Fruit fly (Drosophila melanogaster) whole organism, wandering third instar larva: ENCODE results near the gene CG15260.

Experiments used
- CG32264 ChIP-seq: fragments of 200-800 bp; sonication (Bioruptor generic); optimal IDR thresholded peaks from 2 replicates; lab custom pipeline; 2016; ENCODE audit warnings: missing biosample characterization, missing genetic modification characterization
- CG9705 ChIP-seq: fragments of 200-800 bp; sonication (Bioruptor generic); optimal IDR thresholded peaks from 2 replicates; lab custom pipeline; 2018; ENCODE audit warnings: missing biosample characterization, mild to moderate bottlenecking, missing genetic modification characterization
- CrebA ChIP-seq: fragments of 200-800 bp; sonication (Bioruptor generic); optimal IDR thresholded peaks from 2 replicates; lab custom pipeline; 2016; ENCODE audit warnings: missing biosample characterization, mild to moderate bottlenecking, missing genetic modification characterization, borderline replicate concordance
- Dfd ChIP-seq: fragments of >200 bp; optimal IDR thresholded peaks from 2 replicates; lab custom pipeline; 2017; ENCODE audit warnings: missing biosample characterization, missing genetic modification characterization
- Dif ChIP-seq: fragments of 200-275, 200-300 bp; sonication (Bioruptor generic); optimal IDR thresholded peaks from 2 replicates; lab custom pipeline; 2018; ENCODE audit warnings: missing biosample characterization, missing genetic modification characterization; ENCODE audit not compliant: partially characterized antibody
- GATAd ChIP-seq: sonication (Bioruptor generic); optimal IDR thresholded peaks from 2 replicates; lab custom pipeline; 2016; ENCODE audit warnings: missing biosample characterization, missing genetic modification characterization
- HLH106 ChIP-seq: fragments of 200-800 bp; optimal IDR thresholded peaks from 3 replicates; lab custom pipeline; 2019; ENCODE audit warnings: missing biosample characterization, mild to moderate bottlenecking, missing genetic modification characterization, moderate library complexity
- Hnf4 ChIP-seq: fragments of 200-800 bp; sonication (Bioruptor generic); optimal IDR thresholded peaks from 2 replicates; lab custom pipeline; 2016; ENCODE audit warnings: missing biosample characterization, mild to moderate bottlenecking, missing genetic modification characterization
- Hr78 ChIP-seq: fragments of >200 bp; optimal IDR thresholded peaks from 2 replicates; lab custom pipeline; 2017; ENCODE audit warnings: missing biosample characterization, missing genetic modification characterization
- Hr83 ChIP-seq: fragments of 200-300 bp; sonication (Bioruptor generic); optimal IDR thresholded peaks from 2 replicates; lab custom pipeline; 2016; ENCODE audit warnings: missing biosample characterization, mild to moderate bottlenecking, missing genetic modification characterization, moderate library complexity; ENCODE audit not compliant: poor library complexity, severe bottlenecking
- Jra ChIP-seq: sonication (Bioruptor generic); optimal IDR thresholded peaks from 2 replicates; lab custom pipeline; 2016; ENCODE audit warnings: missing biosample characterization, missing genetic modification characterization
- Mio ChIP-seq: sonication (Bioruptor generic); optimal IDR thresholded peaks from 2 replicates; lab custom pipeline; 2016; ENCODE audit warnings: missing biosample characterization, missing genetic modification characterization
- Myc ChIP-seq: fragments of >200 bp; optimal IDR thresholded peaks from 2 replicates; lab custom pipeline; 2017
- N ChIP-seq: fragments of >200 bp; optimal IDR thresholded peaks from 2 replicates; lab custom pipeline; 2018; ENCODE audit warnings: missing biosample characterization, missing external identifiers, missing genetic modification characterization
- OdsH ChIP-seq: fragments of 200-800 bp; sonication (Bioruptor generic); optimal IDR thresholded peaks from 2 replicates; lab custom pipeline; 2016; ENCODE audit warnings: missing biosample characterization, mild to moderate bottlenecking, missing genetic modification characterization
- Rel ChIP-seq, 2 experiments: fragments of 200-800 bp; sonication (Bioruptor generic) in 1 of 2; optimal IDR thresholded peaks; 2 replicates in 1 of 2; 3 replicates in 1 of 2; lab custom pipeline; 2016 to 2019; ENCODE audit warnings: mild to moderate bottlenecking in 2 of 2, missing biosample characterization in 2 of 2, missing genetic modification characterization in 2 of 2, moderate library complexity in 1 of 2
- Sp1 ChIP-seq: fragments of 200-800 bp; sonication (Bioruptor generic); optimal IDR thresholded peaks from 3 replicates; lab custom pipeline; 2019; ENCODE audit warnings: missing biosample characterization, mild to moderate bottlenecking, missing genetic modification characterization, moderate library complexity
- Vsx2 ChIP-seq: fragments of 200-300, 225-300 bp; sonication (Bioruptor generic); optimal IDR thresholded peaks from 2 replicates; lab custom pipeline; 2018; ENCODE audit warnings: missing biosample characterization, missing genetic modification characterization; ENCODE audit not compliant: partially characterized antibody
- br ChIP-seq: fragments of 200-800 bp; sonication (Bioruptor generic); optimal IDR thresholded peaks from 2 replicates; lab custom pipeline; 2016; ENCODE audit warnings: missing biosample characterization, missing genetic modification characterization
- brk ChIP-seq: fragments of 200-800 bp; sonication (Bioruptor generic); optimal IDR thresholded peaks from 2 replicates; lab custom pipeline; 2016; ENCODE audit warnings: missing biosample characterization, mild to moderate bottlenecking, missing genetic modification characterization
- dl ChIP-seq, 2 experiments: fragments of 175-275, 200-275 bp in 1 of 2; fragments of 200-275 bp in 1 of 2; sonication (Bioruptor generic); optimal IDR thresholded peaks; lab custom pipeline; 2018; ENCODE audit warnings: mild to moderate bottlenecking in 2 of 2, missing biosample characterization in 2 of 2, missing genetic modification characterization in 2 of 2, moderate library complexity in 2 of 2; ENCODE audit not compliant: partially characterized antibody in 2 of 2, insufficient read depth in 1 of 2
- ey ChIP-seq: fragments of 200-800 bp; sonication (Bioruptor generic); optimal IDR thresholded peaks from 2 replicates; lab custom pipeline; 2016; ENCODE audit warnings: missing biosample characterization, missing genetic modification characterization
- foxo ChIP-seq, 2 experiments: fragments of 200-800 bp; sonication (Bioruptor generic); optimal IDR thresholded peaks; 2 replicates in 1 of 2; 3 replicates in 1 of 2; lab custom pipeline; 2016 to 2017; ENCODE audit warnings: missing biosample characterization in 2 of 2, missing genetic modification characterization in 2 of 2
- h ChIP-seq: fragments of 200-800 bp; sonication (Bioruptor generic); optimal IDR thresholded peaks from 3 replicates; lab custom pipeline; 2016; ENCODE audit warnings: missing biosample characterization, mild to moderate bottlenecking, missing genetic modification characterization
- jim ChIP-seq: fragments of 175-275, 200-325 bp; sonication (Bioruptor generic); optimal IDR thresholded peaks from 2 replicates; lab custom pipeline; 2016; ENCODE audit warnings: missing biosample characterization, mild to moderate bottlenecking, missing genetic modification characterization
- lola ChIP-seq: fragments of >200 bp; optimal IDR thresholded peaks from 2 replicates; lab custom pipeline; 2017; ENCODE audit warnings: missing biosample characterization, missing genetic modification characterization
- pan ChIP-seq: fragments of >200 bp; optimal IDR thresholded peaks from 2 replicates; lab custom pipeline; 2017
- rgr ChIP-seq: fragments of 200-800 bp; sonication (Bioruptor generic); optimal IDR thresholded peaks from 3 replicates; lab custom pipeline; 2016; ENCODE audit warnings: missing biosample characterization, mild to moderate bottlenecking, missing genetic modification characterization
- sage ChIP-seq: fragments of 200-800 bp; sonication (Bioruptor generic); optimal IDR thresholded peaks from 2 replicates; lab custom pipeline; 2016; ENCODE audit warnings: missing biosample characterization, mild to moderate bottlenecking, missing genetic modification characterization
- tai ChIP-seq: sonication (Bioruptor generic); optimal IDR thresholded peaks from 2 replicates; lab custom pipeline; 2016; ENCODE audit warnings: missing biosample characterization, missing genetic modification characterization
- usp ChIP-seq: fragments of >200 bp; optimal IDR thresholded peaks from 2 replicates; lab custom pipeline; 2017; ENCODE audit warnings: missing biosample characterization, missing genetic modification characterization
- woc ChIP-seq: sonication (Bioruptor generic); optimal IDR thresholded peaks from 2 replicates; lab custom pipeline; 2016; ENCODE audit warnings: missing biosample characterization, mild to moderate bottlenecking, missing genetic modification characterization

The CG15260 gene

DNA sequence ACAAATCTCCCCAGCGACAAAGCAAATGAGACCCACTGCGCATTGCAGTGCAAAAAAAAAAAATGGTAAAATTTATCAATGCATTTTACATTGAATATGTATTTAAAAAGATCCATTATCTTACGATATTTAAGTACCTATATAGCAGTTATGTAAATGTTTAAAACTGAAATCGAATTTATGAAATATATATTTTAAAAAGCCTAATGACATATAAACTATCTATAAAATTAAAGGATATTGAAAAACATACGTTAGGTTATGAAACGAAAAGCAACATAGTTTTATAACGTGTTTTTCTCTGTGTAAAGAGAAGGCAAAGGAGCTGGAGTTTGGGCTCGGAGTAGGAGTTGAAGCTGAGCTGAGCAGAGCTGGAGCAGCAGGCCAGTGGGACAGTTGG, 12.3 kb upstream of the CG15260 start (continued):
- peak; percentile 62 for TF ChIP-seq woc (GFP tag; lab: Kevin White, UChicago)
- peak; percentile 69 for TF ChIP-seq OdsH
- TF ChIP-seq usp (GFP tag; lab: Kevin White, UChicago): no peak
- TF ChIP-seq dl (GFP tag; optimal IDR thresholded peaks at IDR 0.05; lab: Kevin White, UChicago; ENCODE audit: insufficient read depth in 1 of 2, partially characterized antibody in 2 of 2): no peak
- peak; percentile 72 for TF ChIP-seq Sp1 (GFP tag; lab: Kevin White, UChicago)
- TF ChIP-seq rgr (GFP tag; lab: Kevin White, UChicago): peak; percentile 53
- no peak for TF ChIP-seq brk
- TF ChIP-seq, all 38 proteins: peak for 14

DNA sequence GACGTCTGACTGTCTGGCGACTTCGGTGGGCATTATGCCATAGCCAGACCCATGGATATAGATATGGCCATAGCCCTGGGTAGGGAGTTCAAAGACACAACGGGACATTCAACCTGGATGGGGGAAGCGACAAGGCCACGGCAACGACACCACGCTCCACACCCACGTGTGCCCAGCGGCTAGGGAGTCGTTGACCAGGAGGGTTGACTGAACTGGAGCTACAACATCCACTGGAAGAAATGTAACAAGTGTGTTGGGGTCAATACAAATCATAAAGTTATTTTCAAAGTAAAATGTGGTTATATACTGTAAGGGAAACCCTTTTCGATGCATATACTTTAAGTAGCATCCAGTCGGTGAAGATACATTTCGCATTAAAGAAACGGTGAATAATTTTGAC, 9.8 kb upstream of the CG15260 start:
- no peak for TF ChIP-seq CG32264 (GFP tag; lab: Kevin White, UChicago)
- TF ChIP-seq tai (GFP tag; lab: Kevin White, UChicago): no peak
- TF ChIP-seq Jra: no peak
- no peak for TF ChIP-seq dl (GFP tag; optimal IDR thresholded peaks at IDR 0.05; lab: Kevin White, UChicago; ENCODE audit: insufficient read depth in 1 of 2, partially characterized antibody in 2 of 2)
- no peak for TF ChIP-seq sage
- TF ChIP-seq Vsx2 (GFP tag; lab: Kevin White, UChicago): no peak
- TF ChIP-seq foxo (GFP tag; optimal IDR thresholded peaks at IDR 0.05; lab: Kevin White, UChicago): no peak
- no peak for TF ChIP-seq jim (GFP tag; lab: Kevin White, UChicago)
- TF ChIP-seq Myc: no peak
- no peak for TF ChIP-seq Hr78 (GFP tag; lab: Kevin White, UChicago)
- no peak for TF ChIP-seq ey (GFP tag; lab: Kevin White, UChicago)
- TF ChIP-seq rgr (GFP tag; lab: Kevin White, UChicago): no peak
- TF ChIP-seq br (GFP tag; lab: Kevin White, UChicago): no peak
- no peak for TF ChIP-seq OdsH
- no peak for TF ChIP-seq Sp1 (GFP tag; lab: Kevin White, UChicago)
- TF ChIP-seq woc (GFP tag; lab: Kevin White, UChicago): no peak
- TF ChIP-seq Hr83 (GFP tag; lab: Kevin White, UChicago): no peak
- TF ChIP-seq, all 38 proteins: peak for 0

- TF ChIP-seq CG9705 (GFP tag; lab: Kevin White, UChicago) (no peak), lola (no peak), HLH106 (tag; lab: Kevin White, UChicago) (no peak), woc (GFP tag; lab: Kevin White, UChicago) (no peak), Sp1 (GFP tag; lab: Kevin White, UChicago) (no peak), Hnf4 (GFP tag; lab: Kevin White, UChicago) (no peak), rgr (GFP tag; lab: Kevin White, UChicago) (no peak), CG32264 (GFP tag; lab: Kevin White, UChicago) (no peak), sage (no peak), h (GFP tag; lab: Kevin White, UChicago) (no peak), Rel (GFP tag; optimal IDR thresholded peaks at IDR 0.05; lab: Kevin White, UChicago) (no peak), Rel (tag; optimal IDR thresholded peaks at IDR 0.05; lab: Kevin White, UChicago) (no peak), Jra (no peak), Mio (GFP tag; lab: Kevin White, UChicago) (no peak)
These were observed 5.5 kb upstream of the CG15260 start, which contains the start of gene CG15262 for dm6 chr2L:15297508-15297907. Gene CG15262, plus strand, starts transcription at chr2L:15297808.

- TF ChIP-seq woc (GFP tag; lab: Kevin White, UChicago) (no peak), Myc (no peak), sage (no peak), Jra (no peak), pan (lab: Kevin White, UChicago) (no peak), Dif (GFP tag; lab: Kevin White, UChicago) (no peak), dl (GFP tag; optimal IDR thresholded peaks at IDR 0.05; lab: Kevin White, UChicago; ENCODE audit: insufficient read depth in 1 of 2, partially characterized antibody in 2 of 2) (no peak), Hr83 (GFP tag; lab: Kevin White, UChicago) (no peak), foxo (GFP tag; optimal IDR thresholded peaks at IDR 0.05; lab: Kevin White, UChicago) (no peak), CrebA (no peak), tai (GFP tag; lab: Kevin White, UChicago) (no peak), N (GFP tag; lab: Kevin White, UChicago) (no peak), Rel (GFP tag; optimal IDR thresholded peaks at IDR 0.05; lab: Kevin White, UChicago) (no peak), Rel (tag; optimal IDR thresholded peaks at IDR 0.05; lab: Kevin White, UChicago) (no peak), Dfd (GFP tag; lab: Kevin White, UChicago) (no peak), rgr (GFP tag; lab: Kevin White, UChicago) (no peak), h (GFP tag; lab: Kevin White, UChicago) (no peak), GATAd (GFP tag; lab: Kevin White, UChicago) (no peak)
These were observed 7.3 kb downstream of the CG15260 start, which contains the start of gene CG15263 for dm6 chr2L:15284700-15285099. Gene CG15263, plus strand, starts transcription at chr2L:15285000.
